Worm (Caenorhabditis elegans) whole organism, mixed stage, embryonic: ENCODE results near the gene C03B1.4.

Experiments
- blmp-1 ChIP-seq: fragments of 150-350 bp; optimal IDR thresholded peaks from 2 replicates; lab custom pipeline; 2014; ENCODE audit warnings: missing biosample characterization, missing genetic modification characterization
- ceh-83 ChIP-seq: fragments of 200-800 bp; sonication (Bioruptor generic); optimal IDR thresholded peaks from 2 replicates; lab custom pipeline; 2018; ENCODE audit warnings: mild to moderate bottlenecking, missing genetic modification characterization, missing compliant biosample characterization
- cnd-1 ChIP-seq: fragments of 200-800 bp; sonication (Bioruptor generic); optimal IDR thresholded peaks from 2 replicates; lab custom pipeline; 2018; ENCODE audit warnings: mild to moderate bottlenecking, missing genetic modification characterization, missing compliant biosample characterization
- drap-1 ChIP-seq: fragments of 200-800 bp; sonication (Bioruptor generic); optimal IDR thresholded peaks from 3 replicates; lab custom pipeline; 2018; ENCODE audit warnings: mild to moderate bottlenecking, missing genetic modification characterization, missing compliant biosample characterization
- elt-1 ChIP-seq: sonication (generic microtip); optimal IDR thresholded peaks from 2 replicates; lab custom pipeline; 2017; ENCODE audit warnings: missing genetic modification characterization, mild to moderate bottlenecking, missing compliant biosample characterization, antibody characterized with exemption, moderate library complexity, borderline replicate concordance; ENCODE audit not compliant: insufficient read depth
- elt-3 ChIP-seq: fragments of 150-350 bp; optimal IDR thresholded peaks from 2 replicates; lab custom pipeline; 2014; ENCODE audit warnings: missing biosample characterization, missing genetic modification characterization
- nhr-12 ChIP-seq: fragments of 150-350 bp; optimal IDR thresholded peaks from 2 replicates; lab custom pipeline; 2014; ENCODE audit warnings: missing biosample characterization, missing genetic modification characterization
- pha-4 ChIP-seq: fragments of 150-350 bp; optimal IDR thresholded peaks from 2 replicates; lab custom pipeline; 2018; ENCODE audit warnings: missing biosample characterization, missing genetic modification reagents, missing genetic modification characterization
- snpc-4 ChIP-seq: fragments of 150-350 bp; optimal IDR thresholded peaks from 2 replicates; lab custom pipeline; 2014; ENCODE audit warnings: missing biosample characterization, missing genetic modification characterization
- unc-39 ChIP-seq: fragments of 150-350 bp; optimal IDR thresholded peaks from 2 replicates; lab custom pipeline; 2014; ENCODE audit warnings: missing biosample characterization, missing genetic modification characterization

DNA sequence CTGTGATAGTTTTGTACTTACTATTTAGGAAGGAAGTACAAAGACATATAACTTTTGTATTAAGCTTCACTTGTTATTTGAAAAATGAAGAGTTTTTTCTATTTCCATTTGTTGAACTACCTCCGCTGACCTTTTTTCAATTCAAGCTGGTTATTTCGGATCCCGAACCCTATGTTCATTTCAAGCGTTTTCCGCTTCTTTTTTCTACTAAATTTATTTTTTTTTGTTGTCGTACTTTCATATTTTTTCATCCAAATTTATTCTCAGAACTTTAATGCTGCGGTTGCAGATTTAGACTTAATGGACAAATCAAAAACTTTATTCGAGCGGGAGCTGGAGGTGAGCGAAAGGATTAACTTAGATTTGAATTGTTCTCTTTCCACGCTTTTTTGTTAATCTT is 14.3 kb upstream of the C03B1.4 start, which contains the start of gene C03B1.6:
- TF ChIP-seq elt-3 (tag; lab: Kevin White, UChicago) = no peak
- no peak for TF ChIP-seq blmp-1 (tag; lab: Kevin White, UChicago)
- no peak for TF ChIP-seq snpc-4 (tag; lab: Kevin White, UChicago)
- no peak for TF ChIP-seq pha-4 (tag; lab: Kevin White, UChicago)
- no peak for TF ChIP-seq ceh-83 (GFP tag; lab: Kevin White, UChicago)
- no peak for TF ChIP-seq cnd-1 (tag; lab: Kevin White, UChicago)
- no peak for TF ChIP-seq nhr-12 (tag; lab: Kevin White, UChicago)
- TF ChIP-seq drap-1 (GFP tag; lab: Kevin White, UChicago) = no peak
- TF ChIP-seq elt-1 (tag; lab: Kevin White, UChicago) = no peak
- no peak for TF ChIP-seq unc-39 (tag; lab: Kevin White, UChicago)
